Fruit fly (Drosophila melanogaster) whole organism, prepupa: Measurements from ENCODE around the gene TotC.

Experiments
- Blimp-1 ChIP-seq: fragments of 200-800 bp; sonication (Bioruptor generic); optimal IDR thresholded peaks from 3 replicates; lab custom pipeline; 2017; ENCODE audit warnings: missing biosample characterization, missing genetic modification characterization, mild to moderate bottlenecking, moderate library complexity, missing genetic modification reagents
- CG8632 ChIP-seq: fragments of 200-800 bp; sonication (Bioruptor generic); optimal IDR thresholded peaks from 3 replicates; lab custom pipeline; 2016; ENCODE audit warnings: missing biosample characterization, missing genetic modification characterization
- Lpt ChIP-seq: fragments of 200-800 bp; sonication (Bioruptor generic); optimal IDR thresholded peaks from 3 replicates; lab custom pipeline; 2016; ENCODE audit warnings: missing biosample characterization, missing genetic modification characterization
- vri ChIP-seq: fragments of 200-800 bp; sonication (Bioruptor generic); optimal IDR thresholded peaks from 3 replicates; lab custom pipeline; 2016; ENCODE audit warnings: missing biosample characterization, mild to moderate bottlenecking, missing genetic modification characterization

DNA sequence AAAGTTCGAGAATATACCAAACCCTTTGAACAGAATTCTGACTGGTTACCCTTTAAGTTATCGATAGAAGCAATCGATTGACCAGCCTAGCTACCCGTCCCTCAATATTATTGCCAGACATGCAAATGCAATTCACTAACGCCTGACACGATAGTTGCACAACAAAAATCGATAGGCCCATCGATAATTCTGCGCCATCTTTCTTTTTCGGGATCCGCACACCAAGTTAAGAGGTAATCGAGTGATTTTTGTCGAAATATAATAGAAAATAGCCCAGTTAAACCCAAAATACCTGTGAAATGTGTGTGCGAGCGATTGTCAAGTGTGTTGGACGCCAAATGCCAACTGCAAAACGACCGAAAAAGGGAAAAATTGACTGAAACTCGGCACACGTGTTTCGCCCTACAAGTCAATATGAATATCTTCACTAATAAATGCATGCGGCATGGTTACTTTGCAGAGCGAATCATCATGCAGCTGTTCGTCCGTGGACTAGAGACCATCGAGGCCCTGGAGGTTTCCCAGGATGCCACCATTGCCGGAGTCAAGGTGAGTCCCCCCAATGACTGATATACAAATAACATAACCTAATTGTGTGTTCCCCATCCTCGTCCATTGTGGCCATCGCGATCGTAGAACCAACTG, 22.3 kb upstream of the TotC start, which contains the start of gene RpS30:
- no peak for TF ChIP-seq Blimp-1 (GFP tag; lab: Kevin White, UChicago)
- TF ChIP-seq CG8632 (GFP tag; lab: Kevin White, UChicago): no peak
- no peak for TF ChIP-seq vri
- TF ChIP-seq Lpt (GFP tag; lab: Kevin White, UChicago): no peak
